Fruit fly (Drosophila melanogaster) Kc167 (cell line): Measurements from ENCODE around the gene RpL17.

ENCODE experiments used
- h ChIP-seq: fragments of >200 bp; optimal IDR thresholded peaks from 3 replicates; lab custom pipeline; 2018; ENCODE audit warnings: missing external identifiers
- psq ChIP-seq: fragments of >200 bp; optimal IDR thresholded peaks from 2 replicates; lab custom pipeline; 2017; ENCODE audit warnings: missing external identifiers

- TF ChIP-seq psq (lab: Kevin White, UChicago): no peak
- no peak for TF ChIP-seq h (lab: Kevin White, UChicago)
Observed at dm6 chrX:6719968-6720367, 24.1 kb downstream of the RpL17 start.
